Fruit fly (Drosophila melanogaster) whole organism, embryonic: ENCODE measurements around the gene mei-P22.

Experiments used
- Antp ChIP-seq: fragments of 200-800 bp; sonication (Bioruptor generic); optimal IDR thresholded peaks from 3 replicates; lab custom pipeline; 2016; ENCODE audit warnings: missing biosample characterization, missing genetic modification characterization
- CG10209 ChIP-seq: fragments of 200-800 bp; sonication (Bioruptor generic); optimal IDR thresholded peaks from 3 replicates; lab custom pipeline; 2017; ENCODE audit warnings: missing biosample characterization, mild to moderate bottlenecking, missing genetic modification characterization, missing genetic modification reagents
- CG10959 ChIP-seq: fragments of 200-800 bp; sonication (Bioruptor generic); IDR thresholded peaks from 2 replicates; pipeline ENCODE4 v1.3.6; 2022; ENCODE audit warnings: missing biosample characterization, missing genetic modification characterization
- CG11398 ChIP-seq: fragments of 200-800 bp; sonication (Bioruptor generic); optimal IDR thresholded peaks from 2 replicates; lab custom pipeline; 2016; ENCODE audit warnings: missing biosample characterization, missing genetic modification characterization
- CG12391 ChIP-seq: fragments of 200-800 bp; sonication (Bioruptor generic); optimal IDR thresholded peaks from 3 replicates; lab custom pipeline; 2018; ENCODE audit warnings: missing biosample characterization, mild to moderate bottlenecking, missing genetic modification characterization, moderate library complexity
- CG12744 ChIP-seq: fragments of 200-800 bp; sonication (Bioruptor generic); optimal IDR thresholded peaks from 2 replicates; lab custom pipeline; 2016; ENCODE audit warnings: missing biosample characterization, missing genetic modification characterization
- CG14050 ChIP-seq: fragments of 200-800 bp; sonication (Bioruptor generic); IDR thresholded peaks from 3 replicates; pipeline ENCODE4 v1.3.6; 2022; ENCODE audit warnings: missing biosample characterization, missing genetic modification characterization
- CG14965 ChIP-seq: fragments of 200-800 bp; sonication (Bioruptor generic); optimal IDR thresholded peaks from 2 replicates; lab custom pipeline; 2016; ENCODE audit warnings: missing biosample characterization, missing genetic modification characterization, borderline replicate concordance
- CG15073 ChIP-seq: fragments of 200-800 bp; sonication (Bioruptor generic); optimal IDR thresholded peaks from 2 replicates; lab custom pipeline; 2016; ENCODE audit warnings: missing biosample characterization, missing genetic modification characterization
- CG17385 ChIP-seq: fragments of 200-800 bp; sonication (Bioruptor generic); optimal IDR thresholded peaks from 3 replicates; lab custom pipeline; 2018; ENCODE audit warnings: missing biosample characterization, mild to moderate bottlenecking, missing genetic modification characterization
- CG1832 ChIP-seq: fragments of 200-800 bp; sonication (Bioruptor generic); optimal IDR thresholded peaks from 2 replicates; lab custom pipeline; 2017; ENCODE audit warnings: missing biosample characterization, mild to moderate bottlenecking, missing genetic modification characterization, inconsistent platforms
- CG33557 ChIP-seq: fragments of 200-800 bp; sonication (Bioruptor generic); optimal IDR thresholded peaks from 2 replicates; lab custom pipeline; 2019; ENCODE audit warnings: missing biosample characterization, mild to moderate bottlenecking, missing genetic modification characterization, moderate library complexity
- CG4424 ChIP-seq: fragments of 200-800 bp; sonication (Bioruptor generic); optimal IDR thresholded peaks from 3 replicates; lab custom pipeline; 2016; ENCODE audit warnings: missing biosample characterization, missing genetic modification characterization
- CG5953 ChIP-seq: fragments of 200-800 bp; sonication (Bioruptor generic); IDR thresholded peaks from 2 replicates; pipeline ENCODE4 v1.3.6; 2022; ENCODE audit warnings: missing biosample characterization, missing genetic modification characterization
- CG7786 ChIP-seq: fragments of 200-800 bp; sonication (Bioruptor generic); optimal IDR thresholded peaks from 2 replicates; lab custom pipeline; 2016; ENCODE audit warnings: missing biosample characterization, missing genetic modification characterization
- CG7963 ChIP-seq: fragments of 200-800 bp; sonication (Bioruptor generic); IDR thresholded peaks from 3 replicates; pipeline ENCODE4 v1.3.6; 2022; ENCODE audit warnings: missing biosample characterization, missing genetic modification characterization; ENCODE audit not compliant: partially characterized antibody
- CG8089 ChIP-seq: fragments of 200-800 bp; sonication (Bioruptor generic); optimal IDR thresholded peaks from 3 replicates; lab custom pipeline; 2016; ENCODE audit warnings: missing biosample characterization, missing genetic modification characterization
- CG8924 ChIP-seq: fragments of 200-800 bp; optimal IDR thresholded peaks from 3 replicates; lab custom pipeline; 2019; ENCODE audit warnings: missing biosample characterization, mild to moderate bottlenecking, missing genetic modification characterization, moderate library complexity
- Dad ChIP-seq: fragments of 200-800 bp; sonication (Bioruptor generic); optimal IDR thresholded peaks from 3 replicates; lab custom pipeline; 2016; ENCODE audit warnings: missing biosample characterization, missing genetic modification characterization
- Dbx ChIP-seq: fragments of 200-800 bp; sonication (Bioruptor generic); IDR thresholded peaks from 3 replicates; pipeline ENCODE4 v1.3.6; 2022; ENCODE audit warnings: missing biosample characterization, missing genetic modification characterization
- Dfd ChIP-seq, 2 experiments: fragments of >200 bp; optimal IDR thresholded peaks; 2 replicates each; lab custom pipeline; 2017; ENCODE audit warnings: missing biosample characterization in 2 of 2, missing genetic modification characterization in 2 of 2
- Dref ChIP-seq: fragments of 200-800 bp; sonication (Bioruptor generic); IDR thresholded peaks from 2 replicates; pipeline ENCODE4 v1.3.6; 2022; ENCODE audit warnings: missing biosample characterization, missing genetic modification characterization
- Drgx ChIP-seq: fragments of 200-800 bp; sonication (Bioruptor generic); IDR thresholded peaks from 2 replicates; pipeline ENCODE4 v1.3.6; 2022; ENCODE audit warnings: missing biosample characterization, missing genetic modification characterization
- H2.0 ChIP-seq: fragments of 200-800 bp; sonication (Bioruptor generic); IDR thresholded peaks from 2 replicates; pipeline ENCODE4 v1.3.6; 2022; ENCODE audit warnings: missing biosample characterization, missing genetic modification characterization
- MTF-1 ChIP-seq: fragments of 200-800 bp; sonication (Bioruptor generic); optimal IDR thresholded peaks from 2 replicates; lab custom pipeline; 2018; ENCODE audit warnings: missing biosample characterization, mild to moderate bottlenecking, missing genetic modification characterization, borderline replicate concordance
- NFAT ChIP-seq: fragments of 200-800 bp; sonication (Bioruptor generic); IDR thresholded peaks from 2 replicates; pipeline ENCODE4 v1.3.6; 2022; ENCODE audit warnings: missing biosample characterization, missing genetic modification characterization
- Nf-YB ChIP-seq: fragments of 200-800 bp; sonication (Bioruptor generic); optimal IDR thresholded peaks from 3 replicates; lab custom pipeline; 2019; ENCODE audit warnings: missing biosample characterization, mild to moderate bottlenecking, missing genetic modification characterization, moderate library complexity
- NfI ChIP-seq: fragments of 200-800 bp; sonication (Bioruptor generic); optimal IDR thresholded peaks from 3 replicates; lab custom pipeline; 2018; ENCODE audit warnings: missing biosample characterization, mild to moderate bottlenecking, missing genetic modification characterization, moderate library complexity
- Poxn ChIP-seq: fragments of 200-800 bp; sonication (Bioruptor generic); IDR thresholded peaks from 2 replicates; pipeline ENCODE4 v1.3.6; 2022; ENCODE audit warnings: missing biosample characterization, missing genetic modification characterization
- Stat92E ChIP-seq, 3 experiments: fragments of >200 bp in 2 of 3; fragments of 200-800 bp in 1 of 3; sonication (Bioruptor generic) in 1 of 3; optimal IDR thresholded peaks; 2 replicates each; lab custom pipeline; 2017 to 2019; ENCODE audit warnings: missing biosample characterization in 3 of 3, missing genetic modification characterization in 3 of 3, mild to moderate bottlenecking in 1 of 3, moderate library complexity in 1 of 3
- YL-1 ChIP-seq: fragments of 200-800 bp; sonication (Bioruptor generic); optimal IDR thresholded peaks from 3 replicates; lab custom pipeline; 2017; ENCODE audit warnings: missing biosample characterization, mild to moderate bottlenecking, missing genetic modification characterization
- ara ChIP-seq: fragments of 200-800 bp; sonication (Bioruptor generic); IDR thresholded peaks from 2 replicates; pipeline ENCODE4 v1.3.6; 2022; ENCODE audit warnings: missing biosample characterization, missing genetic modification characterization
- ash1 ChIP-seq: fragments of 200-800 bp; sonication (Bioruptor generic); optimal IDR thresholded peaks from 2 replicates; lab custom pipeline; 2018; ENCODE audit warnings: missing biosample characterization, mild to moderate bottlenecking, missing genetic modification characterization
- ato ChIP-seq: fragments of 200-800 bp; sonication (Bioruptor generic); IDR thresholded peaks from 2 replicates; pipeline ENCODE4 v1.3.6; 2022; ENCODE audit warnings: missing biosample characterization, missing genetic modification characterization; ENCODE audit not compliant: partially characterized antibody
- bbx ChIP-seq: fragments of 200-800 bp; sonication (Bioruptor generic); IDR thresholded peaks from 2 replicates; pipeline ENCODE4 v1.3.6; 2022; ENCODE audit warnings: missing biosample characterization, missing genetic modification characterization; ENCODE audit not compliant: partially characterized antibody
- bigmax ChIP-seq: fragments of 200-800 bp; sonication (Bioruptor generic); optimal IDR thresholded peaks from 2 replicates; lab custom pipeline; 2018; ENCODE audit warnings: missing biosample characterization, mild to moderate bottlenecking, missing genetic modification characterization
- cad ChIP-seq: fragments of >200 bp; optimal IDR thresholded peaks from 2 replicates; lab custom pipeline; 2017; ENCODE audit warnings: missing biosample characterization, missing genetic modification characterization
- caup ChIP-seq: fragments of 200-800 bp; sonication (Bioruptor generic); optimal IDR thresholded peaks from 3 replicates; lab custom pipeline; 2017; ENCODE audit warnings: missing biosample characterization, mild to moderate bottlenecking, missing genetic modification characterization, moderate library complexity; ENCODE audit not compliant: severe bottlenecking
- corto ChIP-seq: fragments of 200-800 bp; sonication (Bioruptor generic); optimal IDR thresholded peaks from 2 replicates; lab custom pipeline; 2016; ENCODE audit warnings: missing biosample characterization, mild to moderate bottlenecking, missing genetic modification characterization, moderate library complexity
- dan ChIP-seq: fragments of 200-800 bp; sonication (Bioruptor generic); IDR thresholded peaks from 2 replicates; pipeline ENCODE4 v1.3.6; 2022; ENCODE audit warnings: missing biosample characterization, missing genetic modification characterization
- gsb ChIP-seq: fragments of 200-800 bp; sonication (Bioruptor generic); IDR thresholded peaks from 2 replicates; pipeline ENCODE4 v1.3.6; 2022; ENCODE audit warnings: missing biosample characterization, missing genetic modification characterization
- jing ChIP-seq: fragments of 200-800 bp; sonication (Bioruptor generic); optimal IDR thresholded peaks from 2 replicates; lab custom pipeline; 2018; ENCODE audit warnings: missing biosample characterization, mild to moderate bottlenecking, missing genetic modification characterization
- jumu ChIP-seq: fragments of 200-800 bp; sonication (Bioruptor generic); optimal IDR thresholded peaks from 3 replicates; lab custom pipeline; 2016; ENCODE audit warnings: missing biosample characterization, missing genetic modification characterization
- nmo ChIP-seq: fragments of 200-800 bp; sonication (Bioruptor generic); optimal IDR thresholded peaks from 2 replicates; lab custom pipeline; 2018; ENCODE audit warnings: missing biosample characterization, mild to moderate bottlenecking, missing genetic modification characterization, moderate library complexity
- p53 ChIP-seq: fragments of 200-800 bp; sonication (Bioruptor generic); optimal IDR thresholded peaks from 2 replicates; lab custom pipeline; 2016; ENCODE audit warnings: missing biosample characterization, missing genetic modification characterization
- psq ChIP-seq: fragments of 200-800 bp; sonication (Bioruptor generic); optimal IDR thresholded peaks from 2 replicates; lab custom pipeline; 2017; ENCODE audit warnings: missing biosample characterization, missing genetic modification characterization
- pum ChIP-seq: fragments of 200-800 bp; sonication (Bioruptor generic); optimal IDR thresholded peaks from 2 replicates; lab custom pipeline; 2016; ENCODE audit warnings: missing biosample characterization, missing genetic modification characterization
- slbo ChIP-seq: fragments of 200-800 bp; sonication (Bioruptor generic); IDR thresholded peaks from 2 replicates; pipeline ENCODE4 v1.3.6; 2022; ENCODE audit warnings: missing biosample characterization, missing genetic modification characterization
- slp2 ChIP-seq: fragments of 200-800 bp; sonication (Bioruptor generic); optimal IDR thresholded peaks from 2 replicates; lab custom pipeline; 2016; ENCODE audit warnings: missing biosample characterization, missing genetic modification characterization
- sr ChIP-seq: fragments of 200-800 bp; sonication (Bioruptor generic); IDR thresholded peaks from 3 replicates; pipeline ENCODE4 v1.3.6; 2022; ENCODE audit warnings: missing biosample characterization, missing genetic modification characterization
- z ChIP-seq: fragments of 200-800 bp; sonication (Bioruptor generic); IDR thresholded peaks from 3 replicates; pipeline ENCODE4 v1.3.6; 2022; ENCODE audit warnings: missing biosample characterization, missing genetic modification characterization

The mei-P22 gene

dm6 chr3L:7249167-7249566 is 5.0 kb downstream of the mei-P22 start, which contains the start of gene Cdc27 (continued):
- TF ChIP-seq p53 (GFP tag; lab: Kevin White, UChicago) (no peak), CG4424 (GFP tag; lab: Kevin White, UChicago) (no peak), ash1 (GFP tag; lab: Kevin White, UChicago) (no peak), CG12391 (tag; lab: Kevin White, UChicago) (peak; percentile 63), CG5953 (GFP tag; lab: Robert Waterston, UW) (no peak), NFAT (GFP tag; lab: Robert Waterston, UW) (peak; percentile 38; the same call in 1 of the 2 replicates), Drgx (GFP tag; lab: Robert Waterston, UW) (peak; percentile 28; the same call in 1 of the 2 replicates), bbx (GFP tag; lab: Robert Waterston, UW) (peak; percentile 78), CG14050 (no peak), NfI (GFP tag; lab: Kevin White, UChicago) (peak; percentile 53), CG7786 (GFP tag; lab: Kevin White, UChicago) (peak; percentile 22), ara (GFP tag; lab: Robert Waterston, UW) (no peak), corto (no peak), gsb (no peak), slp2 (GFP tag; lab: Kevin White, UChicago) (no peak), MTF-1 (GFP tag; lab: Kevin White, UChicago) (no peak), ato (GFP tag; lab: Robert Waterston, UW) (peak; percentile 75), Poxn (no peak), dan (no peak), slbo (GFP tag; lab: Robert Waterston, UW) (peak; percentile 64), nmo (GFP tag; lab: Kevin White, UChicago) (peak; percentile 72), Stat92E (GFP tag; optimal IDR thresholded peaks at IDR 0.05; lab: Kevin White, UChicago) (peak in 1 of 3 experiments; percentile 50), CG33557 (GFP tag; lab: Kevin White, UChicago) (no peak), sr (GFP tag; lab: Robert Waterston, UW) (no peak), jing (GFP tag; lab: Kevin White, UChicago) (no peak), CG1832 (GFP tag; lab: Kevin White, UChicago) (no peak), CG10209 (peak; percentile 21), Nf-YB (GFP tag; lab: Kevin White, UChicago) (no peak), pum (GFP tag; lab: Kevin White, UChicago) (no peak), CG17385 (peak; percentile 15), jumu (no peak), CG10959 (no peak), CG8089 (GFP tag; lab: Kevin White, UChicago) (no peak), CG7963 (GFP tag; lab: Robert Waterston, UW) (peak; percentile 65), CG15073 (GFP tag; lab: Kevin White, UChicago) (no peak), Antp (GFP tag; lab: Kevin White, UChicago) (peak; percentile 15), CG11398 (GFP tag; lab: Kevin White, UChicago) (no peak), Dbx (GFP tag; lab: Robert Waterston, UW) (peak; percentile 47; the same call in 2 of the 3 replicates), z (GFP tag; lab: Robert Waterston, UW) (no peak), cad (GFP tag; lab: Kevin White, UChicago) (no peak), Dref (GFP tag; lab: Robert Waterston, UW) (peak; percentile 92), caup (no peak), CG8924 (tag; lab: Kevin White, UChicago) (peak; percentile 57), H2.0 (GFP tag; lab: Robert Waterston, UW) (0 out of 2 replicates have a peak, but pooled peaks have one; percentile 28), Dfd (GFP tag; optimal IDR thresholded peaks at IDR 0.05; lab: Kevin White, UChicago) (peak in 1 of 2 experiments; percentile 85), bigmax (GFP tag; lab: Kevin White, UChicago) (no peak), CG12744 (GFP tag; lab: Kevin White, UChicago) (no peak), YL-1 (peak; percentile 79), CG14965 (no peak), psq (GFP tag; lab: Kevin White, UChicago) (no peak), Dad (GFP tag; lab: Kevin White, UChicago) (peak; percentile 24)
